Worm (Caenorhabditis elegans): ENCODE results near the gene smc-3.

ce11 chrIII:11343041-11343440 is 52.3 kb downstream of the smc-3 start, which contains the start of the genes T28D6.6 and pen-2:
- TF ChIP-seq C17E4.6 (GFP tag; IDR thresholded peaks at IDR 0.05) = no peak
- no peak for TF ChIP-seq mel-28 (tag; optimal IDR thresholded peaks at IDR 0.05; ENCODE audit: borderline replicate concordance)
- TF ChIP-seq F52B5.7 (tag; optimal IDR thresholded peaks at IDR 0.05) = no peak
- no peak for TF ChIP-seq Y95B8A.8 (GFP tag; IDR thresholded peaks at IDR 0.05)
- no peak for TF ChIP-seq F10E7.11 (tag; optimal IDR thresholded peaks at IDR 0.05)
- TF ChIP-seq nhr-90 (tag; optimal IDR thresholded peaks at IDR 0.05) = no peak
